Worm (Caenorhabditis elegans): ENCODE results near the gene fog-2.

DNA sequence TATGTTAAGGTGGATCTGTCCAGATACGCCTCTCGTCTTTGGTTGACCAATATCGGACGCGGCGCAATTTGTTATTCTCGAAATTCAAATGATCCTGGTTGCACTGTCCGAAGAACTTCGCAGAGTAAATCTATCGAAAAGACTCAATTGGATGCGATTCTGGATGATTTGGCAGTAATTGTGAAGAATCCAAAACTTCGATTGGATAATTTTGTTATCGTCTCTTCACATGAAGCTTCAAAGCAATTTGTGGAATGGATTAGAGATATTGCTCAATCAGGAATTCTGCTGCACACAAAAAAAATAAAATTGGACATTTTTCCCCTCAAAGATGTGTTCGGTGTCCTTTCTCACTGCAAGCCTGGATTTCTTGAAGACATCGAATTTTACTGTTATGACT, 604 bp downstream of the fog-2 start:
- TF ChIP-seq che-1 (tag; optimal IDR thresholded peaks at IDR 0.05) = no peak
- no peak for TF ChIP-seq ama-1 (optimal IDR thresholded peaks at IDR 0.05)
- TF ChIP-seq pha-4 (tag; optimal IDR thresholded peaks at IDR 0.05) = no peak
- TF ChIP-seq ref-2 (tag; optimal IDR thresholded peaks at IDR 0.05) = no peak
- TF ChIP-seq ceh-34 (tag; optimal IDR thresholded peaks at IDR 0.05) = no peak
- no peak for TF ChIP-seq unc-55 (GFP tag; optimal IDR thresholded peaks at IDR 0.05)
- no peak for TF ChIP-seq nhr-11 (tag; optimal IDR thresholded peaks at IDR 0.05)
